Worm (Caenorhabditis elegans) whole organism, late embryonic: ENCODE data around the gene ugt-46.

Experiments
- ceh-48 ChIP-seq: sonication (generic microtip); optimal IDR thresholded peaks from 2 replicates; lab custom pipeline; 2016; ENCODE audit warnings: missing genetic modification characterization, inconsistent platforms, missing compliant biosample characterization
- eyg-1 ChIP-seq: sonication (generic microtip); optimal IDR thresholded peaks from 2 replicates; lab custom pipeline; 2016; ENCODE audit warnings: missing genotype, missing genetic modification characterization, missing compliant biosample characterization
- fkh-6 ChIP-seq: sonication (generic microtip); optimal IDR thresholded peaks from 2 replicates; lab custom pipeline; 2016; ENCODE audit warnings: missing genetic modification characterization, missing compliant biosample characterization
- hlh-30 ChIP-seq: sonication (generic microtip); optimal IDR thresholded peaks from 2 replicates; lab custom pipeline; 2017; ENCODE audit warnings: antibody characterized with exemption, missing genetic modification characterization, missing compliant biosample characterization; ENCODE audit not compliant: insufficient read depth
- nhr-11 ChIP-seq: fragments of 150-350 bp; optimal IDR thresholded peaks from 2 replicates; lab custom pipeline; 2014; ENCODE audit warnings: missing biosample characterization, missing genetic modification characterization
- pqm-1 ChIP-seq: sonication (generic microtip); optimal IDR thresholded peaks from 2 replicates; lab custom pipeline; 2016; ENCODE audit warnings: missing genetic modification characterization, missing compliant biosample characterization
- rnt-1 ChIP-seq: sonication (generic microtip); optimal IDR thresholded peaks from 2 replicates; lab custom pipeline; 2016; ENCODE audit warnings: missing genetic modification characterization, missing compliant biosample characterization
- tbx-2 ChIP-seq: sonication (generic microtip); optimal IDR thresholded peaks from 2 replicates; lab custom pipeline; 2016; ENCODE audit warnings: missing genetic modification characterization, missing compliant biosample characterization
- ttx-3 ChIP-seq: sonication (generic microtip); optimal IDR thresholded peaks from 2 replicates; lab custom pipeline; 2016; ENCODE audit warnings: missing genetic modification reagents, missing genetic modification characterization, missing compliant biosample characterization
- unc-42 ChIP-seq: sonication (generic microtip); optimal IDR thresholded peaks from 2 replicates; lab custom pipeline; 2016; ENCODE audit warnings: missing genotype, missing genetic modification characterization, missing compliant biosample characterization

- TF ChIP-seq unc-42 (tag; lab: Kevin White, UChicago) (no peak), pqm-1 (tag; lab: Kevin White, UChicago) (no peak), ttx-3 (tag; lab: Kevin White, UChicago) (no peak), rnt-1 (tag; lab: Kevin White, UChicago) (no peak), tbx-2 (tag; lab: Kevin White, UChicago) (no peak), eyg-1 (tag; lab: Kevin White, UChicago) (no peak), nhr-11 (tag; lab: Kevin White, UChicago) (no peak), hlh-30 (tag; lab: Kevin White, UChicago) (no peak), ceh-48 (tag; lab: Kevin White, UChicago) (no peak), fkh-6 (tag; lab: Kevin White, UChicago) (no peak)
These were observed 25.8 kb downstream of the ugt-46 start for ce11 chrX:504046-504843.
